Worm (Caenorhabditis elegans) whole organism, L1 larva: ENCODE data around the gene srt-27.
A peak's percentile ranks its signal among the peaks of the same experiment; 100 is the strongest.

Source experiments
- C34B4.2 ChIP-seq: sonication (generic microtip); optimal IDR thresholded peaks from 2 replicates; lab custom pipeline; 2017; ENCODE audit warnings: mild to moderate bottlenecking, missing genetic modification characterization, missing compliant biosample characterization
- Y116A8C.19 ChIP-seq: sonication (generic microtip); optimal IDR thresholded peaks from 2 replicates; lab custom pipeline; 2016; ENCODE audit warnings: missing compliant biosample characterization, missing genetic modification characterization, borderline replicate concordance
- aha-1 ChIP-seq: fragments of 150-350 bp; optimal IDR thresholded peaks from 2 replicates; lab custom pipeline; 2014; ENCODE audit warnings: missing biosample characterization, missing genetic modification characterization
- aly-2 ChIP-seq: fragments of 150-350 bp; optimal IDR thresholded peaks from 2 replicates; lab custom pipeline; 2014; ENCODE audit warnings: missing biosample characterization, missing genetic modification characterization
- ama-1 ChIP-seq: fragments of 150-350 bp; optimal IDR thresholded peaks from 2 replicates; lab custom pipeline; 2014
- ceh-90 ChIP-seq: sonication (generic microtip); optimal IDR thresholded peaks from 2 replicates; lab custom pipeline; 2016; ENCODE audit warnings: missing genetic modification characterization, missing compliant biosample characterization
- ces-1 ChIP-seq: fragments of 150-350 bp; optimal IDR thresholded peaks from 2 replicates; lab custom pipeline; 2014; ENCODE audit warnings: missing biosample characterization, missing genetic modification reagents, missing genetic modification characterization
- egl-13 ChIP-seq: sonication (generic microtip); optimal IDR thresholded peaks from 2 replicates; lab custom pipeline; 2016; ENCODE audit warnings: missing genotype, missing genetic modification reagents, missing genetic modification characterization, missing compliant biosample characterization
- egl-27 ChIP-seq, 2 experiments: fragments of 150-350 bp in 1 of 2; sonication (generic microtip); optimal IDR thresholded peaks; 3 replicates each; lab custom pipeline; 2017 to 2018; ENCODE audit warnings: missing biosample characterization in 2 of 2, missing genetic modification characterization in 2 of 2, missing genetic modification reagents in 2 of 2
- elt-2 ChIP-seq: sonication (generic microtip); optimal IDR thresholded peaks from 2 replicates; lab custom pipeline; 2016; ENCODE audit warnings: missing genetic modification characterization, mild to moderate bottlenecking, inconsistent platforms, missing compliant biosample characterization, missing genetic modification reagents
- elt-3 ChIP-seq, 6 experiments: fragments of 150-350 bp in 1 of 6; sonication (generic microtip); optimal IDR thresholded peaks; 2 replicates each; lab custom pipeline; 2017 to 2018; ENCODE audit warnings: missing biosample characterization in 6 of 6, missing genetic modification characterization in 6 of 6, inconsistent platforms in 1 of 6
- fkh-10 ChIP-seq: sonication (generic microtip); optimal IDR thresholded peaks from 2 replicates; lab custom pipeline; 2017; ENCODE audit warnings: missing biosample characterization, missing genetic modification reagents, missing genetic modification characterization
- hpl-2 ChIP-seq: fragments of 150-350 bp; optimal IDR thresholded peaks from 2 replicates; lab custom pipeline; 2014; ENCODE audit warnings: missing biosample characterization, missing genetic modification reagents, missing genetic modification characterization
- irx-1 ChIP-seq: sonication (generic microtip); optimal IDR thresholded peaks from 2 replicates; lab custom pipeline; 2016; ENCODE audit warnings: missing genetic modification characterization, missing compliant biosample characterization
- isw-1 ChIP-seq: fragments of 200-800 bp; sonication (Bioruptor generic); IDR thresholded peaks from 2 replicates; pipeline ENCODE4 v1.3.6; 2022; ENCODE audit warnings: missing genetic modification characterization, missing compliant biosample characterization
- lin-15B ChIP-seq: fragments of 150-350 bp; sonication (generic microtip); optimal IDR thresholded peaks from 3 replicates; lab custom pipeline; 2014; ENCODE audit warnings: missing biosample characterization, missing genetic modification characterization
- lin-35 ChIP-seq, 2 experiments: fragments of 150-350 bp; optimal IDR thresholded peaks; 2 replicates each; lab custom pipeline; 2014; ENCODE audit warnings: missing biosample characterization in 2 of 2, missing genetic modification characterization in 2 of 2, missing genetic modification reagents in 2 of 2
- lsy-2 ChIP-seq, 2 experiments: fragments of 150-350 bp; optimal IDR thresholded peaks; 2 replicates each; lab custom pipeline; 2014; ENCODE audit warnings: missing biosample characterization in 2 of 2, missing genetic modification characterization in 2 of 2
- mab-9 ChIP-seq: fragments of 200-800 bp; sonication (Bioruptor generic); IDR thresholded peaks from 2 replicates; pipeline ENCODE4 v1.3.6; 2022; ENCODE audit warnings: missing genetic modification reagents, missing genetic modification characterization, missing compliant biosample characterization
- mdl-1 ChIP-seq, 2 experiments: fragments of 150-350 bp; optimal IDR thresholded peaks; 2 replicates each; lab custom pipeline; 2014 to 2017; ENCODE audit warnings: missing biosample characterization in 2 of 2, missing genetic modification characterization in 2 of 2, inconsistent platforms in 1 of 2
- nhr-11 ChIP-seq: fragments of 150-350 bp; optimal IDR thresholded peaks from 2 replicates; lab custom pipeline; 2014; ENCODE audit warnings: missing biosample characterization, missing genetic modification characterization
- nhr-12 ChIP-seq: sonication (generic microtip); optimal IDR thresholded peaks from 2 replicates; lab custom pipeline; 2017; ENCODE audit warnings: missing biosample characterization, missing genetic modification characterization
- nhr-19 ChIP-seq: fragments of 200-800 bp; sonication (Bioruptor generic); conservative IDR thresholded peaks from 2 replicates; pipeline ENCODE4 v1.3.6; 2022; ENCODE audit warnings: missing genetic modification characterization, missing compliant biosample characterization
- nhr-71 ChIP-seq: sonication (generic microtip); optimal IDR thresholded peaks from 2 replicates; lab custom pipeline; 2016; ENCODE audit warnings: mild to moderate bottlenecking, missing genetic modification characterization, moderate library complexity, missing compliant biosample characterization
- nhr-90 ChIP-seq: sonication (generic microtip); optimal IDR thresholded peaks from 2 replicates; lab custom pipeline; 2016; ENCODE audit warnings: mild to moderate bottlenecking, missing genetic modification characterization, missing compliant biosample characterization; ENCODE audit not compliant: poor library complexity
- pax-3 ChIP-seq: fragments of 200-800 bp; sonication (Bioruptor generic); optimal IDR thresholded peaks from 2 replicates; lab custom pipeline; 2018; ENCODE audit warnings: mild to moderate bottlenecking, missing genetic modification characterization, moderate library complexity, missing compliant biosample characterization
- skn-1 ChIP-seq: fragments of 150-350 bp; optimal IDR thresholded peaks from 2 replicates; lab custom pipeline; 2014; ENCODE audit warnings: missing biosample characterization, missing genetic modification characterization
- sox-4 ChIP-seq: sonication (generic microtip); optimal IDR thresholded peaks from 2 replicates; lab custom pipeline; 2016; ENCODE audit warnings: missing genetic modification characterization, missing compliant biosample characterization
- sptf-1 ChIP-seq: fragments of 150-350 bp; optimal IDR thresholded peaks from 2 replicates; lab custom pipeline; 2014; ENCODE audit warnings: missing biosample characterization, missing genetic modification characterization
- tbx-2 ChIP-seq: sonication (generic microtip); optimal IDR thresholded peaks from 2 replicates; lab custom pipeline; 2016; ENCODE audit warnings: missing genetic modification characterization, missing compliant biosample characterization
- unc-86 ChIP-seq: sonication (generic microtip); optimal IDR thresholded peaks from 2 replicates; lab custom pipeline; 2016; ENCODE audit warnings: missing genetic modification characterization, missing compliant biosample characterization
- xbp-1 ChIP-seq: sonication (generic microtip); optimal IDR thresholded peaks from 2 replicates; lab custom pipeline; 2016; ENCODE audit warnings: missing genetic modification characterization, missing compliant biosample characterization
- zag-1 ChIP-seq: fragments of 150-350 bp; optimal IDR thresholded peaks from 2 replicates; lab custom pipeline; 2014; ENCODE audit warnings: missing biosample characterization, missing genetic modification characterization
- zip-4 ChIP-seq: fragments of 200-800 bp; sonication (Bioruptor generic); optimal IDR thresholded peaks from 2 replicates; lab custom pipeline; 2018; ENCODE audit warnings: mild to moderate bottlenecking, missing genetic modification characterization, moderate library complexity, missing compliant biosample characterization
- ztf-4 ChIP-seq: fragments of 150-350 bp; optimal IDR thresholded peaks from 2 replicates; lab custom pipeline; 2014; ENCODE audit warnings: missing biosample characterization, missing genetic modification characterization

The srt-27 gene

DNA sequence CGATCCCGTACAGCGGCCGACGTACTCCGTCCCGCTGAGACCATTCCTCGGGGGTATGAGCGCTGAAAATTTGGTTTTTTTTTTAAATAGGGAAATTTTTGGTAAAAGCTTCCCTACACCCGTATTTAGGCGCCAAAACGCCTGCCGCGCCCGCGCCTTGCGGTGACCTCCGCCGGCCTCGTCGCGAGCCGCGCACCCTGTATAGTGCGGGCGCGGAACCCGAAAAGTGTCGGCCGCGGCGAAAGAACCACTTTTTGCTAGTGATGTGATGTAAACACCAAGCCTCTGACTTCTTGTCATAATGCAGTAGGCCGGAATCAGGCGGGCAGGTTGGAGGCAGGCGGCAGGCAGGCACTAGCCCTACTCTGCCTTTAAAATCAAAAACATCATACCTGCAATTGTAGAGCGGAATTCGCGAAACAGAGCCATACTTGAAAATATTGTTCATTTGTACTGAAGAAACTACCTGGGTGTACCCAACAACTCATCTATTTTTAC lies 1.9 kb downstream of the srt-27 start, which contains the start of gene srt-29:
TSS of gene srt-29 (minus strand) at position 448 of the 498 bp plus-strand sequence.
- no peak for TF ChIP-seq nhr-11 (tag; lab: Kevin White, UChicago)
- no peak for TF ChIP-seq nhr-12 (tag; lab: Kevin White, UChicago)
- TF ChIP-seq lsy-2 (tag; optimal IDR thresholded peaks at IDR 0.05; lab: Kevin White, UChicago): no peak
- TF ChIP-seq tbx-2 (tag; lab: Kevin White, UChicago): no peak
- TF ChIP-seq ces-1: no peak
- no peak for TF ChIP-seq isw-1 (GFP tag; lab: Robert Waterston, UW)
- TF ChIP-seq zip-4 (GFP tag; lab: Kevin White, UChicago): no peak
- TF ChIP-seq egl-27 (tag; optimal IDR thresholded peaks at IDR 0.05; lab: Kevin White, UChicago): no peak

DNA sequence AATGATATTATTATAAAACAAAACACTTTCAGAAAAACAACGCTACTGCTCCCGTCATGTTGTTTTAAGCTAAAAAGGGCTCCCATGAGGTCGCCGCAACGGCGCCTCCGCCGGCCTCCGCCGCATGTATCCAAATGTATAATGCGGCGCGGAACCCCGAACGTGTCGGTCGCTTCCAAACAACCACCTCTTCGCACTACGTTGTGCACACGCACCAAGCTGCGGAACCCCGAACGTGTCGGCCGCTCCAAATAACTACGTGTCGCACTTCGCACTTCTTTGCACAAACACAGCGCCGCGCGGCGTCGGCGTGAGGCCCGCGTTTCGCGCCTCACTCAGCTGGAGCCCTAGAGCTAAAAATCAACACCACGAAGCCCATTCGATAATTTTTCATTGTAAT lies 3.7 kb downstream of the srt-27 start:
- TF ChIP-seq nhr-90 (tag; lab: Kevin White, UChicago) (no peak), lin-15B (tag; lab: Kevin White, UChicago) (no peak), nhr-11 (tag; lab: Kevin White, UChicago) (no peak), ceh-90 (no peak), Y116A8C.19 (tag; lab: Kevin White, UChicago) (no peak), C34B4.2 (tag; lab: Kevin White, UChicago) (no peak), fkh-10 (GFP tag; lab: Kevin White, UChicago) (no peak), aha-1 (tag; lab: Kevin White, UChicago) (no peak), sptf-1 (tag; lab: Kevin White, UChicago) (no peak), ama-1 (no peak), mdl-1 (tag; optimal IDR thresholded peaks at IDR 0.05; lab: Kevin White, UChicago) (no peak), elt-3 (tag; optimal IDR thresholded peaks at IDR 0.05; lab: Kevin White, UChicago) (no peak), egl-27 (tag; optimal IDR thresholded peaks at IDR 0.05; lab: Kevin White, UChicago) (no peak), mab-9 (GFP tag; lab: Robert Waterston, UW) (no peak), nhr-19 (no peak), egl-13 (tag; lab: Kevin White, UChicago) (no peak), nhr-12 (tag; lab: Kevin White, UChicago) (no peak), hpl-2 (GFP tag; lab: Kevin White, UChicago) (no peak), zag-1 (tag; lab: Kevin White, UChicago) (no peak), ztf-4 (tag; lab: Kevin White, UChicago) (no peak)
- TF ChIP-seq, all 84 proteins: peak for 0

DNA sequence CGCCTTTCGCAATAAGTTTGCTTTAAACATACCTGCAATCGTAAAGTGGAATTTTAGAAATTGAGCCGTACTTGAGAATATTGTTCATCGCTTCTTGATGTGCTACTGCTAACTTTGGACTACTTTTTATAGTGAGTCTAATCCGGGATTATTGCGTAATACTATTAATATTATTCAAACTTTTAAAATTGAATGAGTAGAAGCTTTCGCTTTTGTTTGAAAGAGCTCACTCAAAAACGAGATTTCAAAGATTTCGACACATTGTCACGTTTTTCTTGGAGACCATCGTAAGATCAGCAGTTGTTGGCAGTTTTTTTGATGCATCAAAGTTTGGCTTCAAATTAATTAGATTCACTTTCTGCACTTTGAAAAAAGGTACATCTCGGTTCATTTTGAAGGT lies 7.1 kb downstream of the srt-27 start, which contains the start of gene srt-28:
TSS of gene srt-28 (minus strand) at position 101 of the 400 bp plus-strand sequence.
- TF ChIP-seq lin-15B (tag; lab: Kevin White, UChicago): no peak
- TF ChIP-seq pax-3 (tag; lab: Kevin White, UChicago): peak; percentile 18

DNA sequence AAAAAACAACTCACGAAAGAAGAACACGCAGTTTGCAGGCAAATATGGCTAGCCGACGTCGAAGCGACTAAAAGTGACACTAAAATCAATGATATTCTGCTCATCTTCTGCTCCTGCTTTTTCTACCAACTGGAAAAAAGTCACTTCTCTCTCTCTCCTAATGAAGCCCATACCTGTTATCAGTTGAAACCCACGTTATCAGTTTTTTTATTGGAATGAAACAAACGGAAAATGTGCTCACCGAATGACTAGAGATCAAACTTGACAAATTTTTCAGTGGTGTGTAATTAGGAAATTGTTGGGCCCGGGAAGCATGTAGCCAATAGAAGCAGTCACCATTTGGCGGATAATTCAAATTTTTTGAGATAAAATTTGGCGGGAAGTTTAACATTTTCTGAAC lies 9.2 kb downstream of the srt-27 start, which contains the start of gene C24B9.3:
TSS of gene C24B9.3 (minus strand) at position 171 of the 400 bp plus-strand sequence.
- TF ChIP-seq skn-1 (tag; lab: Kevin White, UChicago): no peak
- TF ChIP-seq irx-1 (tag; lab: Kevin White, UChicago): no peak
- no peak for TF ChIP-seq tbx-2 (tag; lab: Kevin White, UChicago)
- TF ChIP-seq unc-86 (tag; lab: Kevin White, UChicago): no peak
- no peak for TF ChIP-seq zag-1 (tag; lab: Kevin White, UChicago)
- no peak for TF ChIP-seq nhr-11 (tag; lab: Kevin White, UChicago)
- TF ChIP-seq aly-2 (tag; lab: Kevin White, UChicago): no peak
- no peak for TF ChIP-seq sox-4
- no peak for TF ChIP-seq xbp-1 (tag; lab: Kevin White, UChicago)
- TF ChIP-seq nhr-71 (tag; lab: Kevin White, UChicago): no peak
- peak; percentile 63 for TF ChIP-seq elt-2
- TF ChIP-seq lin-35 (GFP tag; optimal IDR thresholded peaks at IDR 0.05; lab: Kevin White, UChicago): peak in 1 of 2 experiments; percentile 11
- TF ChIP-seq zip-4 (GFP tag; lab: Kevin White, UChicago): no peak
